Fruit fly (Drosophila melanogaster): ENCODE measurements around the gene nSyb.

Gene nSyb

DNA sequence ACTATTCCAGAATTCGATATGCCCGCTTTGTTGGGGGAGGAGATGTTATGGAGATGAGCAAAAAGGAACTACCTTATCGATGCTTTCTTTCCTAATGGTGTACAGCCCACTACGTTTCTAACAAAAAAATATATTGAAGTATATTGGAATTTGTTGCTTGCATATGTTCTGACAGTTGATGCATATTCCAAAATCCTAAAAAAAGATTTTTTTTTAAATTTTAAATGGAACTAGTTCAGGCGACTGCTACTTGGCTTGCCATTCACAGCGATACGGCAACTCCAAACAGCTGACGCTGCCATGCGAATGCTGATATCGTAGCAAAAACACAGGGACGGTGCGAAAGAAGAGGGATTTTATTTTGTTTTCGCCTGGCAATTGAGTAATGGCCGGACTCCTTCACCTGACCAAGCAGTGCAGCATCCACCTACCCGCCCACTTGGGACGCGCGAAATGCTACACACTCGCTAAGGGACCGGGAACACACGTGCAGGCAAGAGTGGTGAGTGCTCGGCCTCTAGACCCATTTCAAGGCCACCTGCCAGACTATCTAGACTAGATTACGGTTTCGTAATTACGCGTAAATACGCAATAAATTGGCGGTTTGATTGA is 19.3 kb downstream of the nSyb start, which contains the start of the genes CG13926, ABCB7 and CG33230 (continued):
- TF ChIP-seq CG4360 (GFP tag; IDR thresholded peaks at IDR 0.05), result no peak
- TF ChIP-seq scrt (GFP tag; optimal IDR thresholded peaks at IDR 0.05), result no peak
- no peak for TF ChIP-seq ham (GFP tag; IDR thresholded peaks at IDR 0.05)
- no peak for TF ChIP-seq dm (GFP tag; optimal IDR thresholded peaks at IDR 0.05)
- no peak for TF ChIP-seq insv (GFP tag; optimal IDR thresholded peaks at IDR 0.05)
- TF ChIP-seq bbx (GFP tag; IDR thresholded peaks at IDR 0.05; ENCODE audit: partially characterized antibody), result 0 out of 2 replicates have a peak, but pooled peaks have one; percentile 2
- TF ChIP-seq Dref (GFP tag; IDR thresholded peaks at IDR 0.05), result 0 out of 2 replicates have a peak, but pooled peaks have one; percentile 10
- TF ChIP-seq fd64A (GFP tag; optimal IDR thresholded peaks at IDR 0.05), result no peak
- TF ChIP-seq CG1832 (GFP tag; optimal IDR thresholded peaks at IDR 0.05), result no peak
- TF ChIP-seq CG34224 (GFP tag; IDR thresholded peaks at IDR 0.05; ENCODE audit: partially characterized antibody), result peak; percentile 66; the same call in 2 of the 3 replicates
- TF ChIP-seq Fer1 (GFP tag; optimal IDR thresholded peaks at IDR 0.05), result peak; percentile 27
- TF ChIP-seq her (GFP tag; optimal IDR thresholded peaks at IDR 0.05), result no peak
- TF ChIP-seq CG9609 (GFP tag; optimal IDR thresholded peaks at IDR 0.05), result no peak

DNA sequence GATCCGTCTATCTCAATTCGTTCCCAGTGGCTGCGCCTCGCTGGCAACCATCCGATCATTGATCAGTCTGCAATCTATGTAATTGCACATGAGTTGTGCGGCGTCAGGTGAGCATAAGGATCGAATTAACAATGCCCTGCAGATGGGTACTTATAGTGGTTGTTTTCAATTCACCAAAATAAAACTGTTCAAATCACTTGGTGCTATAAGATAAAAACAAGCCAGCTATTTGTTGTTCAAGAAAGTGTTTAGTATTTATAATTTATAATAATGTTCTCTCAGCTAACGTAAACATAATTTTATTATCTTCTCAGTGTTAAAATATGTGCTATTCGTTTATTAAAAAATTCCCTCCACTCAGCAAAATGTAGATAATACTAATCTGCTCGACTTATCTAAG is 21.9 kb downstream of the nSyb start, which contains the start of gene CG12105:
CG12105 (minus strand) TSS at position 101 of the 400 bp plus-strand sequence.
- TF ChIP-seq gsb-n (tag; optimal IDR thresholded peaks at IDR 0.05) (no peak), CG6854 (GFP tag; optimal IDR thresholded peaks at IDR 0.05) (no peak), CG17385 (GFP tag; optimal IDR thresholded peaks at IDR 0.05) (no peak), stc (GFP tag; IDR thresholded peaks at IDR 0.05) (no peak), CG10959 (GFP tag; IDR thresholded peaks at IDR 0.05) (no peak), CG8765 (GFP tag; IDR thresholded peaks at IDR 0.05) (no peak), CG4854 (GFP tag; optimal IDR thresholded peaks at IDR 0.05) (no peak), CG8089 (GFP tag; optimal IDR thresholded peaks at IDR 0.05) (no peak), CG6683 (GFP tag; optimal IDR thresholded peaks at IDR 0.05) (no peak), dan (GFP tag; IDR thresholded peaks at IDR 0.05) (no peak), CG3847 (GFP tag; IDR thresholded peaks at IDR 0.05) (no peak), Lim3 (GFP tag; IDR thresholded peaks at IDR 0.05) (no peak), pb (GFP tag; optimal IDR thresholded peaks at IDR 0.05) (no peak), CG17328 (GFP tag; IDR thresholded peaks at IDR 0.05) (no peak), CG12769 (tag; optimal IDR thresholded peaks at IDR 0.05) (no peak), CG2889 (GFP tag; IDR thresholded peaks at IDR 0.05) (no peak), CG13775 (GFP tag; optimal IDR thresholded peaks at IDR 0.05) (no peak), tio (GFP tag; optimal IDR thresholded peaks at IDR 0.05) (no peak), HLH54F (GFP tag; optimal IDR thresholded peaks at IDR 0.05) (no peak), dati (GFP tag; IDR thresholded peaks at IDR 0.05) (no peak)

DNA sequence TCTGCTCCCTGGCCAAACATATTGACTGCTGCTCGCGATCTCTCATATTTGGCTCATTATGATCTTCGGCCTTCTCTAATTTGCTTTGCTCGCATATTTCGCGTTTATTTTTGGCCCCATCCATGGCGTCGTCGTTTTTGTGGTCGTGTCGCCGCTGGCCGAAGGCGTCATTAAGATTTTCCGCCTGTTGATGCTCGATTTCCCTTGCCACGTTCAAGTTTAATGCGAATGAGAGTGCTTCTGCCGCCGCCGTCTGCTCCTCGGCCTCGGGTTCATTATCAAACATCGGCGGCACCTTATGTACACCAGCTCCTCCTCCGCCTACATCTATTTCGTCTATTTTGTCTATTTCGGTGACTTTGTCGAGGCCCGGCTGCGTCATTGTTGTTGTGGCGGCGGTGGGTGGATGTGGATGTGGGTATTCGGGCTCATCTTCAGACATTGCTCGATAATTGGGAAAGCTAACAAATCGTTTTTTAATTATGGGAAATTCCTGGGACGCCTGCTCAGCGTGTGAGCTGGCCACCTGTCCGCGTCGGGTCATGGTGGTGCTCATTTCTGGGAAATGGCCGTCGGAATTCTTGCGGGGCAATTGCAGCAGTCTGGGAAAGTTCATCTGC is 23.0 kb downstream of the nSyb start:
- TF ChIP-seq CG12391 (tag; optimal IDR thresholded peaks at IDR 0.05), result no peak
- TF ChIP-seq Stat92E (GFP tag; optimal IDR thresholded peaks at IDR 0.05), result no peak
- TF ChIP-seq rib (GFP tag; IDR thresholded peaks at IDR 0.05), result no peak
- TF ChIP-seq CG8388 (GFP tag; optimal IDR thresholded peaks at IDR 0.05), result no peak
- 0 out of 2 replicates have a peak, but pooled peaks have one; percentile 4 for TF ChIP-seq Rfx (GFP tag; IDR thresholded peaks at IDR 0.05)
- TF ChIP-seq vnd (GFP tag; IDR thresholded peaks at IDR 0.05; ENCODE audit: partially characterized antibody), result no peak
- TF ChIP-seq tin (GFP tag; optimal IDR thresholded peaks at IDR 0.05), result no peak
- peak; percentile 47 for TF ChIP-seq Ets65A (GFP tag)
- no peak for TF ChIP-seq Fer2 (tag; optimal IDR thresholded peaks at IDR 0.05)
- TF ChIP-seq sr (GFP tag; IDR thresholded peaks at IDR 0.05), result 0 out of 3 replicates have a peak, but pooled peaks have one; percentile 25
- no peak for TF ChIP-seq hb (GFP tag; IDR thresholded peaks at IDR 0.05; ENCODE audit: partially characterized antibody)
- TF ChIP-seq Oaz (GFP tag; IDR thresholded peaks at IDR 0.05), result no peak
- peak; percentile 13; the same call in 1 of the 2 replicates for TF ChIP-seq Adf1 (GFP tag; IDR thresholded peaks at IDR 0.05)
- no peak for TF ChIP-seq CG15269 (tag; optimal IDR thresholded peaks at IDR 0.05)
- TF ChIP-seq fd102C (GFP tag; optimal IDR thresholded peaks at IDR 0.05), result no peak
- TF ChIP-seq CG12769 (tag; optimal IDR thresholded peaks at IDR 0.05), result peak; percentile 66
